Worm (Caenorhabditis elegans) whole organism, L2 larva: ENCODE data around the gene Y46G5A.28.

Source experiments
- alr-1 ChIP-seq: fragments of 150-350 bp; optimal IDR thresholded peaks from 2 replicates; lab custom pipeline; 2014; ENCODE audit warnings: missing biosample characterization, missing genetic modification characterization
- aly-2 ChIP-seq: fragments of 150-350 bp; optimal IDR thresholded peaks from 2 replicates; lab custom pipeline; 2014; ENCODE audit warnings: missing biosample characterization, missing genetic modification characterization
- lin-13 ChIP-seq: fragments of 150-350 bp; optimal IDR thresholded peaks from 2 replicates; lab custom pipeline; 2014; ENCODE audit warnings: missing biosample characterization, missing genetic modification reagents, missing genetic modification characterization
- nhr-11 ChIP-seq: fragments of 150-350 bp; optimal IDR thresholded peaks from 2 replicates; lab custom pipeline; 2014; ENCODE audit warnings: missing biosample characterization, missing genetic modification characterization

DNA sequence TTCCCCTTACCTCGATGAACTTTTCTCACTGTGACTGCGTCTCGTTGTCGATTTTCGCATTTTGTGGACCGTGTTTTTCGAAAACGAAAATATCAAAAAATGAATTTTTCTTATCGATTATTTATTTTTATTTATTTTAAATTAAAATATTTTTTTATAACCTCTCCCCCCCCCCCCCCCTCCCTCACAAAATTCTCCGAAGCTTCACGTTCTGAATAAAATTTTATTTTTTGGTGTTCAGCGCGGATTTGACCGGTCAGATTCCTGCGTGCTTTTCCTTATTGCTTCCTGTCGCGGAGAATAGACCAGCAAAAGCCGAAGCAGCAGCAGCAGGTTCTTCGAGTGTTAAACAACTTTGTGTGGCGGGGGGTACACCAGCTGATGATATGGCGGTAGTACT lies 31.7 kb upstream of the Y46G5A.28 start, which contains the start of gene Y46G5A.22:
- TF ChIP-seq aly-2 (no peak), nhr-11 (tag; lab: Kevin White, UChicago) (no peak), alr-1 (tag; lab: Kevin White, UChicago) (no peak), lin-13 (GFP tag; lab: Kevin White, UChicago) (no peak)
